Fruit fly (Drosophila melanogaster): ENCODE data around the gene CG4382.

The CG4382 gene

dm6 chr2L:9576269-9576933 lies 24.3 kb downstream of the CG4382 start, which contains the start of gene Mtpalpha (continued):
- no peak for TF ChIP-seq CG11902 (GFP tag; optimal IDR thresholded peaks at IDR 0.05)
- peak; percentile 75 for TF ChIP-seq CG32006 (GFP tag; optimal IDR thresholded peaks at IDR 0.05)
- TF ChIP-seq spab (GFP tag; optimal IDR thresholded peaks at IDR 0.05), result peak; percentile 96
- TF ChIP-seq CG6808 (GFP tag; optimal IDR thresholded peaks at IDR 0.05), result peak; percentile 99
- peak; percentile 90 for TF ChIP-seq Lpt (GFP tag; optimal IDR thresholded peaks at IDR 0.05)
- peak; percentile 40; the same call in 1 of the 2 replicates for TF ChIP-seq CG11294 (GFP tag; IDR thresholded peaks at IDR 0.05)
- peak; percentile 89 for TF ChIP-seq CG7368 (GFP tag; optimal IDR thresholded peaks at IDR 0.05)
- TF ChIP-seq CG4318 (GFP tag; optimal IDR thresholded peaks at IDR 0.05), result peak; percentile 40
- peak; percentile 93 for TF ChIP-seq eg (GFP tag; IDR thresholded peaks at IDR 0.05)
- TF ChIP-seq Smox (GFP tag; optimal IDR thresholded peaks at IDR 0.05), result peak; percentile 47
- peak; percentile 51 for TF ChIP-seq CG31627 (GFP tag; optimal IDR thresholded peaks at IDR 0.05)
- TF ChIP-seq CG6854 (GFP tag; optimal IDR thresholded peaks at IDR 0.05), result peak; percentile 99
- TF ChIP-seq Eip93F (GFP tag; optimal IDR thresholded peaks at IDR 0.05), result peak; percentile 78
- TF ChIP-seq CG34406 (GFP tag; optimal IDR thresholded peaks at IDR 0.05), result peak; percentile 49
- no peak for TF ChIP-seq CG10631 (GFP tag; optimal IDR thresholded peaks at IDR 0.05)
- peak; percentile 69 for TF ChIP-seq Sox14 (GFP tag; optimal IDR thresholded peaks at IDR 0.05)
- peak; percentile 72 for TF ChIP-seq topi (GFP tag; optimal IDR thresholded peaks at IDR 0.05)

- 0 out of 3 replicates have a peak, but pooled peaks have one; percentile 30 for TF ChIP-seq CG6163 (GFP tag; IDR thresholded peaks at IDR 0.05)
- no peak for TF ChIP-seq Eip75B (GFP tag; optimal IDR thresholded peaks at IDR 0.05)
- no peak for TF ChIP-seq CG4318 (GFP tag; optimal IDR thresholded peaks at IDR 0.05)
- peak; percentile 55 for TF ChIP-seq CG6276 (GFP tag; optimal IDR thresholded peaks at IDR 0.05)
- TF ChIP-seq salr (GFP tag; optimal IDR thresholded peaks at IDR 0.05), result no peak
- peak; percentile 89 for TF ChIP-seq dsx (GFP tag; optimal IDR thresholded peaks at IDR 0.05; ENCODE audit: poor library complexity, severe bottlenecking)
- TF ChIP-seq Sox14 (GFP tag; optimal IDR thresholded peaks at IDR 0.05), result peak; percentile 3
- TF ChIP-seq Met (GFP tag; optimal IDR thresholded peaks at IDR 0.05), result no peak
- peak; percentile 19 for TF ChIP-seq spab (GFP tag; optimal IDR thresholded peaks at IDR 0.05)
- no peak for TF ChIP-seq Hr38 (GFP tag; optimal IDR thresholded peaks at IDR 0.05)
- TF ChIP-seq acj6 (GFP tag; optimal IDR thresholded peaks at IDR 0.05), result no peak
- 0 out of 3 replicates have a peak, but pooled peaks have one; percentile 24 for TF ChIP-seq eg (GFP tag; IDR thresholded peaks at IDR 0.05)
- peak; percentile 11 for TF ChIP-seq CG6854 (GFP tag; optimal IDR thresholded peaks at IDR 0.05)
- peak; percentile 39 for TF ChIP-seq Eip78C (GFP tag)
- peak; percentile 40 for TF ChIP-seq CG15336 (GFP tag; IDR thresholded peaks at IDR 0.05)
- TF ChIP-seq CG3919 (GFP tag; optimal IDR thresholded peaks at IDR 0.05), result no peak
- peak; percentile 94 for TF ChIP-seq fkh (GFP tag; optimal IDR thresholded peaks at IDR 0.05)
- no peak for TF ChIP-seq CG8632 (GFP tag; optimal IDR thresholded peaks at IDR 0.05)
Measured at dm6 chr2L:9570673-9571193, 29.9 kb downstream of the CG4382 start.

- TF ChIP-seq fd59A (GFP tag; optimal IDR thresholded peaks at IDR 0.05), result peak; percentile 93
- peak; percentile 90 for TF ChIP-seq CG11294 (GFP tag; IDR thresholded peaks at IDR 0.05)
- TF ChIP-seq svp (GFP tag), result peak; percentile 97
- peak; percentile 70 for TF ChIP-seq fkh (GFP tag; optimal IDR thresholded peaks at IDR 0.05)
- peak; percentile 95 for TF ChIP-seq CG10669 (GFP tag; optimal IDR thresholded peaks at IDR 0.05)
- peak; percentile 97 for TF ChIP-seq ss (GFP tag; optimal IDR thresholded peaks at IDR 0.05)
- TF ChIP-seq pdm3 (GFP tag; optimal IDR thresholded peaks at IDR 0.05), result peak; percentile 93
- peak; percentile 99 for TF ChIP-seq Eip78C (GFP tag)
- TF ChIP-seq CG11762 (GFP tag; optimal IDR thresholded peaks at IDR 0.05; ENCODE audit: insufficient read depth), result peak; percentile 96
- peak; percentile 97 for TF ChIP-seq achi (GFP tag; optimal IDR thresholded peaks at IDR 0.05)
- TF ChIP-seq cyc (GFP tag; optimal IDR thresholded peaks at IDR 0.05), result peak; percentile 90
- TF ChIP-seq Sox14 (GFP tag; optimal IDR thresholded peaks at IDR 0.05), result peak; percentile 93
- TF ChIP-seq Eip75B (GFP tag; optimal IDR thresholded peaks at IDR 0.05), result peak; percentile 93
- peak; percentile 99 for TF ChIP-seq CG6808 (GFP tag; optimal IDR thresholded peaks at IDR 0.05)
- peak; percentile 98 for TF ChIP-seq CG32006 (GFP tag; optimal IDR thresholded peaks at IDR 0.05)
- peak; percentile 96 for TF ChIP-seq acj6 (GFP tag; optimal IDR thresholded peaks at IDR 0.05)
- TF ChIP-seq Sox102F (GFP tag; optimal IDR thresholded peaks at IDR 0.05), result peak; percentile 94
- TF ChIP-seq Hr38 (GFP tag; optimal IDR thresholded peaks at IDR 0.05), result no peak
- TF ChIP-seq CG8632 (GFP tag; optimal IDR thresholded peaks at IDR 0.05), result peak; percentile 96
- peak; percentile 88 for TF ChIP-seq vri (GFP tag; optimal IDR thresholded peaks at IDR 0.05)
- peak; percentile 93 for TF ChIP-seq CG8319 (GFP tag; optimal IDR thresholded peaks at IDR 0.05)
- peak; percentile 88 for TF ChIP-seq fd85E (GFP tag; optimal IDR thresholded peaks at IDR 0.05)
- peak; percentile 97 for TF ChIP-seq net (GFP tag; optimal IDR thresholded peaks at IDR 0.05)
Measured at dm6 chr2L:9569588-9570434, 30.9 kb downstream of the CG4382 start.
